Worm (Caenorhabditis elegans) whole organism, late embryonic: ENCODE results near the gene vha-3.

Source experiments
- C38D4.7 ChIP-seq: fragments of 200-800 bp; sonication (Bioruptor generic); optimal IDR thresholded peaks from 2 replicates; lab custom pipeline; 2018; ENCODE audit warnings: mild to moderate bottlenecking, missing genetic modification characterization, moderate library complexity, missing compliant biosample characterization
- Y22D7AL.16 ChIP-seq: sonication (generic microtip); optimal IDR thresholded peaks from 2 replicates; lab custom pipeline; 2016; ENCODE audit warnings: missing genetic modification characterization, missing compliant biosample characterization
- ceh-19 ChIP-seq: fragments of 200-800 bp; sonication (Bioruptor generic); optimal IDR thresholded peaks from 2 replicates; lab custom pipeline; 2018; ENCODE audit warnings: mild to moderate bottlenecking, missing genetic modification characterization, missing compliant biosample characterization
- ceh-2 ChIP-seq: sonication (generic microtip); optimal IDR thresholded peaks from 2 replicates; lab custom pipeline; 2016; ENCODE audit warnings: missing genotype, missing genetic modification characterization, missing compliant biosample characterization
- ceh-22 ChIP-seq: sonication (generic microtip); optimal IDR thresholded peaks from 2 replicates; lab custom pipeline; 2017; ENCODE audit warnings: missing biosample characterization, missing genetic modification characterization
- ceh-24 ChIP-seq: sonication (generic microtip); optimal IDR thresholded peaks from 2 replicates; lab custom pipeline; 2016; ENCODE audit warnings: mild to moderate bottlenecking, missing genetic modification characterization, missing compliant biosample characterization
- ceh-34 ChIP-seq: sonication (generic microtip); optimal IDR thresholded peaks from 2 replicates; lab custom pipeline; 2016; ENCODE audit warnings: mild to moderate bottlenecking, missing genetic modification characterization, missing compliant biosample characterization
- ceh-45 ChIP-seq: fragments of 200-800 bp; sonication (Bioruptor generic); IDR thresholded peaks from 2 replicates; pipeline ENCODE4 v1.3.6; 2022; ENCODE audit warnings: missing genetic modification reagents, missing genetic modification characterization, missing compliant biosample characterization
- ceh-48 ChIP-seq: sonication (generic microtip); optimal IDR thresholded peaks from 2 replicates; lab custom pipeline; 2016; ENCODE audit warnings: missing genetic modification characterization, inconsistent platforms, missing compliant biosample characterization
- ceh-9 ChIP-seq: sonication (generic microtip); optimal IDR thresholded peaks from 2 replicates; lab custom pipeline; 2016; ENCODE audit warnings: mild to moderate bottlenecking, missing genetic modification characterization, inconsistent platforms, missing compliant biosample characterization
- dmd-4 ChIP-seq: sonication (generic microtip); optimal IDR thresholded peaks from 2 replicates; lab custom pipeline; 2016; ENCODE audit warnings: borderline replicate concordance, missing genetic modification characterization, missing compliant biosample characterization
- ets-4 ChIP-seq: sonication (generic microtip); optimal IDR thresholded peaks from 2 replicates; lab custom pipeline; 2016; ENCODE audit warnings: missing genetic modification characterization, missing compliant biosample characterization
- fax-1 ChIP-seq: sonication (generic microtip); optimal IDR thresholded peaks from 2 replicates; lab custom pipeline; 2016; ENCODE audit warnings: missing genotype, missing genetic modification characterization, missing compliant biosample characterization
- fkh-10 ChIP-seq: fragments of 150-350 bp; optimal IDR thresholded peaks from 2 replicates; lab custom pipeline; 2014; ENCODE audit warnings: missing biosample characterization, missing genetic modification reagents, missing genetic modification characterization
- hlh-13 ChIP-seq: fragments of 200-800 bp; sonication (Bioruptor generic); optimal IDR thresholded peaks from 2 replicates; lab custom pipeline; 2018; ENCODE audit warnings: mild to moderate bottlenecking, missing genetic modification characterization, missing compliant biosample characterization
- hlh-15 ChIP-seq: sonication (generic microtip); optimal IDR thresholded peaks from 2 replicates; lab custom pipeline; 2016; ENCODE audit warnings: missing genetic modification characterization, missing compliant biosample characterization
- hlh-30 ChIP-seq: sonication (generic microtip); optimal IDR thresholded peaks from 2 replicates; lab custom pipeline; 2017; ENCODE audit warnings: antibody characterized with exemption, missing genetic modification characterization, missing compliant biosample characterization; ENCODE audit not compliant: insufficient read depth
- hlh-6 ChIP-seq: sonication (generic microtip); optimal IDR thresholded peaks from 2 replicates; lab custom pipeline; 2016; ENCODE audit warnings: missing genotype, missing genetic modification characterization, missing compliant biosample characterization
- madf-2 ChIP-seq: sonication (generic microtip); optimal IDR thresholded peaks from 2 replicates; lab custom pipeline; 2017; ENCODE audit warnings: missing genetic modification characterization, missing compliant biosample characterization
- mec-3 ChIP-seq: sonication (generic microtip); optimal IDR thresholded peaks from 2 replicates; lab custom pipeline; 2016; ENCODE audit warnings: borderline replicate concordance, missing genetic modification characterization, missing compliant biosample characterization
- nfya-1 ChIP-seq: sonication (generic microtip); optimal IDR thresholded peaks from 2 replicates; lab custom pipeline; 2017; ENCODE audit warnings: missing genetic modification characterization, mild to moderate bottlenecking, missing compliant biosample characterization, antibody characterized with exemption, moderate library complexity
- odd-2 ChIP-seq: sonication (generic microtip); optimal IDR thresholded peaks from 2 replicates; lab custom pipeline; 2017; ENCODE audit warnings: antibody characterized with exemption, mild to moderate bottlenecking, missing genetic modification characterization, missing compliant biosample characterization
- pat-9 ChIP-seq: fragments of 200-800 bp; sonication (Bioruptor generic); optimal IDR thresholded peaks from 2 replicates; lab custom pipeline; 2018; ENCODE audit warnings: mild to moderate bottlenecking, missing genetic modification characterization, moderate library complexity, missing compliant biosample characterization
- pqm-1 ChIP-seq: sonication (generic microtip); optimal IDR thresholded peaks from 2 replicates; lab custom pipeline; 2016; ENCODE audit warnings: missing genetic modification characterization, missing compliant biosample characterization
- ref-2 ChIP-seq: sonication (generic microtip); optimal IDR thresholded peaks from 2 replicates; lab custom pipeline; 2016; ENCODE audit warnings: missing genetic modification characterization, missing compliant biosample characterization
- rnt-1 ChIP-seq: sonication (generic microtip); optimal IDR thresholded peaks from 2 replicates; lab custom pipeline; 2016; ENCODE audit warnings: missing genetic modification characterization, missing compliant biosample characterization
- sdc-2 ChIP-seq: sonication (generic microtip); optimal IDR thresholded peaks from 2 replicates; lab custom pipeline; 2016; ENCODE audit warnings: missing genotype, missing genetic modification characterization, missing compliant biosample characterization
- sox-2 ChIP-seq: fragments of 200-800 bp; sonication (Bioruptor generic); IDR thresholded peaks from 2 replicates; pipeline ENCODE4 v1.3.6; 2022; ENCODE audit warnings: missing genetic modification reagents, missing genetic modification characterization, missing compliant biosample characterization
- syd-9 ChIP-seq: sonication (generic microtip); optimal IDR thresholded peaks from 2 replicates; lab custom pipeline; 2016; ENCODE audit warnings: mild to moderate bottlenecking, missing genetic modification characterization, moderate library complexity, missing compliant biosample characterization
- ttx-3 ChIP-seq: sonication (generic microtip); optimal IDR thresholded peaks from 2 replicates; lab custom pipeline; 2016; ENCODE audit warnings: missing genetic modification reagents, missing genetic modification characterization, missing compliant biosample characterization
- unc-3 ChIP-seq, 2 experiments: fragments of 200-800 bp in 1 of 2; sonication (Bioruptor generic) in 1 of 2; sonication (generic microtip) in 1 of 2; conservative IDR thresholded peaks in 1 of 2; optimal IDR thresholded peaks in 1 of 2; 2 replicates each; pipeline versions ENCODE4 v1.3.6 to Lab custom; 2016 to 2022; ENCODE audit warnings: missing compliant biosample characterization in 2 of 2, missing genetic modification characterization in 2 of 2, missing genetic modification reagents in 1 of 2
- unc-42 ChIP-seq: sonication (generic microtip); optimal IDR thresholded peaks from 2 replicates; lab custom pipeline; 2016; ENCODE audit warnings: missing genotype, missing genetic modification characterization, missing compliant biosample characterization
- zip-5 ChIP-seq: sonication (generic microtip); optimal IDR thresholded peaks from 2 replicates; lab custom pipeline; 2016; ENCODE audit warnings: missing genetic modification characterization, missing compliant biosample characterization

The vha-3 gene

ce11 chrIV:2315545-2315995 is at the start of gene vha-3:
Gene vha-3 (minus strand): TSS chrIV:2315945.
- TF ChIP-seq ceh-24 (tag; lab: Kevin White, UChicago) (no peak), odd-2 (tag; lab: Kevin White, UChicago) (no peak), hlh-30 (tag; lab: Kevin White, UChicago) (no peak), ceh-48 (tag; lab: Kevin White, UChicago) (no peak), Y22D7AL.16 (tag; lab: Kevin White, UChicago) (no peak), syd-9 (tag; lab: Kevin White, UChicago) (no peak), ceh-2 (tag; lab: Kevin White, UChicago) (no peak), mec-3 (no peak), ets-4 (tag; lab: Kevin White, UChicago) (no peak), madf-2 (no peak), ref-2 (tag; lab: Kevin White, UChicago) (no peak), dmd-4 (tag; lab: Kevin White, UChicago) (no peak), pat-9 (tag; lab: Kevin White, UChicago) (no peak)

- TF ChIP-seq hlh-6 = no peak
- TF ChIP-seq syd-9 (tag; lab: Kevin White, UChicago) = no peak
- TF ChIP-seq ets-4 (tag; lab: Kevin White, UChicago) = no peak
- TF ChIP-seq unc-42 (tag; lab: Kevin White, UChicago) = peak; percentile 21
- TF ChIP-seq, all 69 proteins: peak for 1
Observed at ce11 chrIV:2348862-2349321, 33.1 kb upstream of the vha-3 start, which contains the start of the genes ppgn-1 and tftc-1. Gene ppgn-1 (minus strand): TSS chrIV:2348912. Gene tftc-1 (plus strand): TSS chrIV:2349271.

- no peak for TF ChIP-seq ceh-19 (GFP tag; lab: Kevin White, UChicago)
- no peak for TF ChIP-seq fkh-10 (GFP tag; lab: Kevin White, UChicago)
- no peak for TF ChIP-seq sox-2 (GFP tag; lab: Robert Waterston, UW)
- TF ChIP-seq ceh-22 (tag; lab: Kevin White, UChicago) = no peak
- TF ChIP-seq, all 69 proteins: peak for 0
Observed at ce11 chrIV:2334012-2334411, 18.3 kb upstream of the vha-3 start.

ce11 chrIV:2329540-2329939 is 13.8 kb upstream of the vha-3 start, which contains the start of gene nhr-236:
Gene nhr-236 (minus strand): TSS chrIV:2329640.
- TF ChIP-seq C38D4.7 (GFP tag; lab: Kevin White, UChicago) (no peak), hlh-15 (no peak), zip-5 (tag; lab: Kevin White, UChicago) (no peak), ttx-3 (no peak), fax-1 (tag; lab: Kevin White, UChicago) (no peak), syd-9 (tag; lab: Kevin White, UChicago) (no peak), ceh-9 (tag; lab: Kevin White, UChicago) (no peak), unc-3 (GFP tag; conservative IDR thresholded peaks at IDR 0.05; lab: Robert Waterston, UW) (no peak), unc-3 (tag; optimal IDR thresholded peaks at IDR 0.05; lab: Kevin White, UChicago) (no peak), hlh-13 (no peak), pqm-1 (tag; lab: Kevin White, UChicago) (no peak), nfya-1 (no peak), pat-9 (tag; lab: Kevin White, UChicago) (no peak), rnt-1 (tag; lab: Kevin White, UChicago) (no peak), hlh-6 (no peak), ceh-34 (tag; lab: Kevin White, UChicago) (no peak), fkh-10 (GFP tag; lab: Kevin White, UChicago) (no peak), ceh-45 (GFP tag; lab: Robert Waterston, UW) (no peak), ceh-48 (tag; lab: Kevin White, UChicago) (no peak), mec-3 (no peak), sdc-2 (tag; lab: Kevin White, UChicago) (no peak)
- TF ChIP-seq, all 69 proteins: peak for 0
